Fruit fly (Drosophila melanogaster) Kc167 (cell line): Measurements from ENCODE around the gene CG2182.

Experiments
- h ChIP-seq: fragments of >200 bp; optimal IDR thresholded peaks from 3 replicates; lab custom pipeline; 2018; ENCODE audit warnings: missing external identifiers
- ttk ChIP-seq: sonication (Bioruptor generic); optimal IDR thresholded peaks from 2 replicates; lab custom pipeline; 2017; ENCODE audit warnings: missing external identifiers

DNA sequence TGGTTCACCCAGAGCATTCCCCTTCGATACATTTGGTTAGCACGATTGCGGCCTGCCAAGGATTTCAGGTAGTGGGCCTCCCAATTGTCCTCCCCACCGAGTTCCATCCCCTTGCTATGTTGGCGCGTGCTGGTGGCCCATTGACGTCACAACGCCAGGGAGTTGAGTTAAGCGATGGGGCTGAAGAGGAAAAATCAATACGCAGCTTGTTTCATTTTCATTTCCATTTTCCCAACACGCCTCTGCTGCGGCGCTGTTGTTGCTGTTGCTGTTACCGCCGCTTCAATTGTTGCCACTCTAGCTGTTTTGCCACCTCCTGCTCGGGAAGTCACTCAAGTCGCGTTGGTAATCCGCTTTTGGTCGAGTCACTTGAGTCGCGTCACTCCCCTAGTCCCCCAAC is 31.3 kb upstream of the CG2182 start:
- TF ChIP-seq h (lab: Kevin White, UChicago): no peak
- no peak for TF ChIP-seq ttk
